Worm (Caenorhabditis elegans): ENCODE data around the gene srh-139.

DNA sequence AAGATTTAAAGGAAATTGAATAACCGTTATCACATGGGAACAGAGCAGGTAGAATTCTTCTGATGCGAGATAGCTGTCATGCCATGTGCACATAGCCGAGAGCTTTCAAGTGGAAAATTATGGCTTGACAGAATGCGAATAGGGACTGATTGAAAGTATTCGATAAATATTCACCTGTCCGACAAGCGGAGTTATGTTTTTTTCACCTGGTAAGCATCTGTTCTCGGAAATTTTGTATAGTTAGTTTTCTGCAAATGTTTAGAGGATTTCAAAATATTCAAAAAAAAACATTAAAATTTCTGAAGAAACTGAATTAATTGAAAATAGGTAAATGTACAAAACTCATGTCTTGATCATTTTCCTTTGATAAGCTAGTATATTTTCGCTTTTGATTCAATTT, 13.7 kb downstream of the srh-139 start, which contains the start of gene srh-136:
- TF ChIP-seq hnd-1 (tag; optimal IDR thresholded peaks at IDR 0.05) (no peak), ama-1 (optimal IDR thresholded peaks at IDR 0.05) (no peak), F13C5.2 (tag; optimal IDR thresholded peaks at IDR 0.05) (no peak), ceh-36 (tag; optimal IDR thresholded peaks at IDR 0.05) (no peak), hmbx-1 (tag; optimal IDR thresholded peaks at IDR 0.05) (no peak), hmg-4 (GFP tag; optimal IDR thresholded peaks at IDR 0.05) (no peak), flt-1 (GFP tag; IDR thresholded peaks at IDR 0.05) (no peak), pes-1 (GFP tag; IDR thresholded peaks at IDR 0.05) (no peak), aly-1 (tag; optimal IDR thresholded peaks at IDR 0.05) (no peak), tbx-37 (GFP tag; conservative IDR thresholded peaks at IDR 0.05) (no peak), tbx-11 (GFP tag; IDR thresholded peaks at IDR 0.05) (no peak), scrt-1 (GFP tag; IDR thresholded peaks at IDR 0.05) (no peak), B0310.2 (tag; optimal IDR thresholded peaks at IDR 0.05) (no peak)
